Fruit fly (Drosophila melanogaster) Kc167 (cell line): Measurements from ENCODE around the gene DNAlig3.

Experiments
- Myc ChIP-seq: fragments of >200 bp; optimal IDR thresholded peaks from 2 replicates; lab custom pipeline; 2017; ENCODE audit warnings: missing external identifiers
- Sin3A ChIP-seq: fragments of >200 bp; optimal IDR thresholded peaks from 2 replicates; lab custom pipeline; 2018; ENCODE audit warnings: missing external identifiers
- h ChIP-seq: fragments of >200 bp; optimal IDR thresholded peaks from 3 replicates; lab custom pipeline; 2018; ENCODE audit warnings: missing external identifiers
- insv ChIP-seq: fragments of >200 bp; optimal IDR thresholded peaks from 3 replicates; lab custom pipeline; 2018; ENCODE audit warnings: missing external identifiers
- psq ChIP-seq: fragments of >200 bp; optimal IDR thresholded peaks from 2 replicates; lab custom pipeline; 2017; ENCODE audit warnings: missing external identifiers
- ttk ChIP-seq: sonication (Bioruptor generic); optimal IDR thresholded peaks from 2 replicates; lab custom pipeline; 2017; ENCODE audit warnings: missing external identifiers

Gene DNAlig3

dm6 chr3R:12371671-12372070, 30.0 kb downstream of the DNAlig3 start, which contains the start of gene GstD2:
Gene GstD2 (plus strand): TSS chr3R:12371971.
- TF ChIP-seq ttk (lab: Kevin White, UChicago): no peak
- no peak for TF ChIP-seq Sin3A
- no peak for TF ChIP-seq psq (lab: Kevin White, UChicago)
- TF ChIP-seq Myc (lab: Kevin White, UChicago): no peak
- TF ChIP-seq h: no peak
- no peak for TF ChIP-seq insv

dm6 chr3R:12370643-12370995, 31.0 kb downstream of the DNAlig3 start:
- TF ChIP-seq ttk (lab: Kevin White, UChicago) (no peak), insv (no peak), psq (lab: Kevin White, UChicago) (no peak), Sin3A (no peak), h (no peak), Myc (lab: Kevin White, UChicago) (no peak)

dm6 chr3R:12369793-12370642, 31.6 kb downstream of the DNAlig3 start:
- no peak for TF ChIP-seq Sin3A
- TF ChIP-seq ttk (lab: Kevin White, UChicago): no peak
- no peak for TF ChIP-seq Myc (lab: Kevin White, UChicago)
- TF ChIP-seq h: no peak
- no peak for TF ChIP-seq insv
- no peak for TF ChIP-seq psq (lab: Kevin White, UChicago)

- TF ChIP-seq psq (lab: Kevin White, UChicago) (no peak), Sin3A (no peak), h (no peak), ttk (lab: Kevin White, UChicago) (no peak), Myc (lab: Kevin White, UChicago) (no peak), insv (no peak)
Measured at dm6 chr3R:12369135-12369792, 32.4 kb downstream of the DNAlig3 start, which contains the start of gene GstD1. Gene GstD1 (minus strand): TSS chr3R:12369268.

- no peak for TF ChIP-seq Myc (lab: Kevin White, UChicago)
- TF ChIP-seq ttk (lab: Kevin White, UChicago): no peak
- no peak for TF ChIP-seq psq (lab: Kevin White, UChicago)
- TF ChIP-seq Sin3A: no peak
- TF ChIP-seq h: no peak
- TF ChIP-seq insv: no peak
Measured at dm6 chr3R:12367464-12367863, 34.2 kb downstream of the DNAlig3 start, which contains the start of gene GstD9. Gene GstD9 (minus strand): TSS chr3R:12367564.

- TF ChIP-seq Myc (lab: Kevin White, UChicago) (no peak), Sin3A (no peak), ttk (lab: Kevin White, UChicago) (no peak), psq (lab: Kevin White, UChicago) (no peak), insv (no peak), h (no peak)
Measured at dm6 chr3R:12365887-12366286, 35.8 kb downstream of the DNAlig3 start.

dm6 chr3R:12365264-12365840, 36.3 kb downstream of the DNAlig3 start, which contains the start of gene GstD10:
Gene GstD10 (minus strand): TSS chr3R:12365735.
- TF ChIP-seq Sin3A (no peak), h (no peak), Myc (lab: Kevin White, UChicago) (no peak), psq (lab: Kevin White, UChicago) (no peak), ttk (lab: Kevin White, UChicago) (no peak), insv (no peak)

- TF ChIP-seq Myc (lab: Kevin White, UChicago) (no peak), Sin3A (no peak), h (no peak)
Measured at dm6 chr3R:12364580-12364979, 37.1 kb downstream of the DNAlig3 start, which contains the start of gene Tim17a1. Gene Tim17a1 (minus strand): TSS chr3R:12364680.

- TF ChIP-seq insv (no peak), Sin3A (no peak), psq (lab: Kevin White, UChicago) (no peak), Myc (lab: Kevin White, UChicago) (no peak), ttk (lab: Kevin White, UChicago) (no peak), h (no peak)
Measured at dm6 chr3R:12363544-12363943, 38.1 kb downstream of the DNAlig3 start.

- no peak for TF ChIP-seq psq (lab: Kevin White, UChicago)
- no peak for TF ChIP-seq ttk (lab: Kevin White, UChicago)
- no peak for TF ChIP-seq h
- no peak for TF ChIP-seq Sin3A
- no peak for TF ChIP-seq Myc (lab: Kevin White, UChicago)
- TF ChIP-seq insv: no peak
Measured at dm6 chr3R:12361962-12362497, 39.6 kb downstream of the DNAlig3 start.

dm6 chr3R:12359837-12360236, 41.8 kb downstream of the DNAlig3 start, which contains the start of gene CG4115:
Gene CG4115 (plus strand): TSS chr3R:12360008.
- TF ChIP-seq psq (lab: Kevin White, UChicago) (no peak), Myc (lab: Kevin White, UChicago) (no peak), ttk (lab: Kevin White, UChicago) (no peak), insv (no peak), h (no peak), Sin3A (no peak)

- no peak for TF ChIP-seq h
Measured at dm6 chr3R:12356044-12356443, 45.6 kb downstream of the DNAlig3 start, which contains the start of gene MBD-R2. Gene MBD-R2 (minus strand): TSS chr3R:12356265.
